Worm (Caenorhabditis elegans) whole organism, mixed stage, embryonic: Measurements from ENCODE around the gene H20E11.1.

ENCODE experiments used
- M03D4.4 ChIP-seq: sonication (generic microtip); optimal IDR thresholded peaks from 2 replicates; lab custom pipeline; 2017; ENCODE audit warnings: mild to moderate bottlenecking, missing genetic modification characterization, missing compliant biosample characterization
- bed-3 ChIP-seq: fragments of 200-800 bp; sonication (Bioruptor generic); optimal IDR thresholded peaks from 3 replicates; lab custom pipeline; 2018; ENCODE audit warnings: mild to moderate bottlenecking, missing genetic modification characterization, moderate library complexity, missing compliant biosample characterization
- ceh-39 ChIP-seq: fragments of 150-350 bp; optimal IDR thresholded peaks from 2 replicates; lab custom pipeline; 2014; ENCODE audit warnings: missing biosample characterization, missing genetic modification characterization
- ceh-43 ChIP-seq: fragments of 200-800 bp; sonication (Bioruptor generic); optimal IDR thresholded peaks from 2 replicates; lab custom pipeline; 2018; ENCODE audit warnings: mild to moderate bottlenecking, missing genetic modification characterization, moderate library complexity, missing compliant biosample characterization
- ces-1 ChIP-seq: fragments of 150-350 bp; optimal IDR thresholded peaks from 2 replicates; lab custom pipeline; 2014; ENCODE audit warnings: missing biosample characterization, missing genetic modification reagents, missing genetic modification characterization
- cnd-1 ChIP-seq: fragments of 200-800 bp; sonication (Bioruptor generic); optimal IDR thresholded peaks from 2 replicates; lab custom pipeline; 2018; ENCODE audit warnings: mild to moderate bottlenecking, missing genetic modification characterization, missing compliant biosample characterization
- drap-1 ChIP-seq: fragments of 200-800 bp; sonication (Bioruptor generic); optimal IDR thresholded peaks from 3 replicates; lab custom pipeline; 2018; ENCODE audit warnings: mild to moderate bottlenecking, missing genetic modification characterization, missing compliant biosample characterization
- elt-1 ChIP-seq: sonication (generic microtip); optimal IDR thresholded peaks from 2 replicates; lab custom pipeline; 2017; ENCODE audit warnings: missing genetic modification characterization, mild to moderate bottlenecking, missing compliant biosample characterization, antibody characterized with exemption, moderate library complexity, borderline replicate concordance; ENCODE audit not compliant: insufficient read depth
- elt-3 ChIP-seq: fragments of 150-350 bp; optimal IDR thresholded peaks from 2 replicates; lab custom pipeline; 2014; ENCODE audit warnings: missing biosample characterization, missing genetic modification characterization
- flh-1 ChIP-seq: fragments of 200-800 bp; sonication (Bioruptor generic); optimal IDR thresholded peaks from 2 replicates; lab custom pipeline; 2018; ENCODE audit warnings: mild to moderate bottlenecking, missing genetic modification characterization, moderate library complexity, missing compliant biosample characterization
- ham-2 ChIP-seq: fragments of 200-800 bp; sonication (Bioruptor generic); optimal IDR thresholded peaks from 2 replicates; lab custom pipeline; 2018; ENCODE audit warnings: mild to moderate bottlenecking, missing genetic modification characterization, missing compliant biosample characterization
- hlh-1 ChIP-seq: fragments of 150-350 bp; optimal IDR thresholded peaks from 2 replicates; lab custom pipeline; 2014; ENCODE audit warnings: missing biosample characterization, missing genetic modification reagents, missing genetic modification characterization
- lin-13 ChIP-seq: fragments of 150-350 bp; optimal IDR thresholded peaks from 2 replicates; lab custom pipeline; 2014; ENCODE audit warnings: missing biosample characterization, missing genetic modification characterization
- lin-32 ChIP-seq: fragments of 200-800 bp; sonication (Bioruptor generic); optimal IDR thresholded peaks from 2 replicates; lab custom pipeline; 2018; ENCODE audit warnings: mild to moderate bottlenecking, missing genetic modification characterization, missing compliant biosample characterization
- mab-5 ChIP-seq: fragments of 150-350 bp; optimal IDR thresholded peaks from 2 replicates; lab custom pipeline; 2014; ENCODE audit warnings: missing biosample characterization, missing genetic modification characterization
- mep-1 ChIP-seq: fragments of 150-350 bp; optimal IDR thresholded peaks from 2 replicates; lab custom pipeline; 2017; ENCODE audit warnings: missing biosample characterization, missing genetic modification reagents, missing genetic modification characterization, inconsistent platforms
- mls-2 ChIP-seq: sonication (generic microtip); optimal IDR thresholded peaks from 2 replicates; lab custom pipeline; 2016; ENCODE audit warnings: mild to moderate bottlenecking, missing genetic modification characterization, moderate library complexity, missing compliant biosample characterization
- nhr-12 ChIP-seq: fragments of 150-350 bp; optimal IDR thresholded peaks from 2 replicates; lab custom pipeline; 2014; ENCODE audit warnings: missing biosample characterization, missing genetic modification characterization
- nhr-2 ChIP-seq: fragments of 150-350 bp; optimal IDR thresholded peaks from 2 replicates; lab custom pipeline; 2014; ENCODE audit warnings: missing biosample characterization, missing genetic modification characterization
- nhr-237 ChIP-seq: fragments of 150-350 bp; optimal IDR thresholded peaks from 2 replicates; lab custom pipeline; 2014; ENCODE audit warnings: missing biosample characterization, missing genetic modification characterization
- nhr-28 ChIP-seq: fragments of 150-350 bp; optimal IDR thresholded peaks from 2 replicates; lab custom pipeline; 2014; ENCODE audit warnings: missing biosample characterization, missing genetic modification characterization
- pha-4 ChIP-seq: fragments of 150-350 bp; optimal IDR thresholded peaks from 2 replicates; lab custom pipeline; 2018; ENCODE audit warnings: missing biosample characterization, missing genetic modification reagents, missing genetic modification characterization
- sem-2 ChIP-seq: fragments of 200-800 bp; sonication (Bioruptor generic); optimal IDR thresholded peaks from 2 replicates; lab custom pipeline; 2018; ENCODE audit warnings: mild to moderate bottlenecking, missing genetic modification characterization, missing compliant biosample characterization
- snpc-4 ChIP-seq: fragments of 150-350 bp; optimal IDR thresholded peaks from 2 replicates; lab custom pipeline; 2014; ENCODE audit warnings: missing biosample characterization, missing genetic modification characterization
- sptf-1 ChIP-seq: sonication (generic microtip); optimal IDR thresholded peaks from 2 replicates; lab custom pipeline; 2017; ENCODE audit warnings: mild to moderate bottlenecking, missing genetic modification characterization, moderate library complexity, missing compliant biosample characterization
- tbx-8 ChIP-seq: fragments of 200-800 bp; sonication (Bioruptor generic); optimal IDR thresholded peaks from 2 replicates; lab custom pipeline; 2018; ENCODE audit warnings: mild to moderate bottlenecking, missing genetic modification characterization, moderate library complexity, missing compliant biosample characterization
- unc-120 ChIP-seq: sonication (generic microtip); optimal IDR thresholded peaks from 2 replicates; lab custom pipeline; 2017; ENCODE audit warnings: missing genetic modification characterization, missing compliant biosample characterization; ENCODE audit not compliant: poor library complexity, severe bottlenecking
- unc-39 ChIP-seq: fragments of 150-350 bp; optimal IDR thresholded peaks from 2 replicates; lab custom pipeline; 2014; ENCODE audit warnings: missing biosample characterization, missing genetic modification characterization
- unc-62 ChIP-seq: fragments of 150-350 bp; optimal IDR thresholded peaks from 2 replicates; lab custom pipeline; 2014; ENCODE audit warnings: missing biosample characterization, missing genetic modification reagents, missing genetic modification characterization
- zip-8 ChIP-seq: fragments of 150-350 bp; optimal IDR thresholded peaks from 2 replicates; lab custom pipeline; 2014; ENCODE audit warnings: missing biosample characterization, missing genetic modification characterization
- ztf-11 ChIP-seq: fragments of 150-350 bp; optimal IDR thresholded peaks from 2 replicates; lab custom pipeline; 2014; ENCODE audit warnings: missing biosample characterization, missing genetic modification characterization

H20E11.1 gene

DNA sequence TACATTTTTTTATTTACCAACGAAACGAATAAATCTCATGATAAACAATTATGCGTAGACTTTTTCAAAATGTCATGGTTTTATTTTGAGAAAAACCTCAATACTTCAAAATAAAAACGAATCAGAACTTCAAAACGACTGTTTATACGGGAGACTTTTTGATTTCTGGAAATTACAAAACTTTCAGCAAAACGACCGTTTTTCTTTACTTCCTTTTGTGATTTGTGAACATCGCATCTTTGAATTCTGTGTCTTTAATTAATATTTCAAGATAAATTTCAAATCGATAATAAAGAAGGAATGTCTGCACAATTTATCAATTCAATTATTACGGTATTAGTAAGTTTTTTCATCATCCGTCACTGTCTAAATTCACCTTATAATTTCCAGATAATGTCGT, 37.8 kb downstream of the H20E11.1 start, which contains the start of gene srx-20:
Gene srx-20, plus strand, starts transcription at position 301 of the 400 bp plus-strand sequence.
- TF ChIP-seq elt-3 (tag; lab: Kevin White, UChicago) (no peak), ces-1 (no peak), nhr-237 (no peak), drap-1 (GFP tag; lab: Kevin White, UChicago) (no peak), unc-39 (tag; lab: Kevin White, UChicago) (no peak), tbx-8 (GFP tag; lab: Kevin White, UChicago) (no peak), mls-2 (tag; lab: Kevin White, UChicago) (no peak), unc-62 (GFP tag; lab: Kevin White, UChicago) (no peak), mep-1 (no peak), lin-32 (no peak), hlh-1 (tag; lab: Kevin White, UChicago) (no peak), nhr-28 (tag; lab: Kevin White, UChicago) (no peak), bed-3 (GFP tag; lab: Kevin White, UChicago) (no peak), sptf-1 (tag; lab: Kevin White, UChicago) (no peak), lin-13 (tag; lab: Kevin White, UChicago) (no peak), snpc-4 (tag; lab: Kevin White, UChicago) (no peak), elt-1 (tag; lab: Kevin White, UChicago) (no peak), unc-120 (tag; lab: Kevin White, UChicago) (no peak), ztf-11 (no peak), zip-8 (no peak)

DNA sequence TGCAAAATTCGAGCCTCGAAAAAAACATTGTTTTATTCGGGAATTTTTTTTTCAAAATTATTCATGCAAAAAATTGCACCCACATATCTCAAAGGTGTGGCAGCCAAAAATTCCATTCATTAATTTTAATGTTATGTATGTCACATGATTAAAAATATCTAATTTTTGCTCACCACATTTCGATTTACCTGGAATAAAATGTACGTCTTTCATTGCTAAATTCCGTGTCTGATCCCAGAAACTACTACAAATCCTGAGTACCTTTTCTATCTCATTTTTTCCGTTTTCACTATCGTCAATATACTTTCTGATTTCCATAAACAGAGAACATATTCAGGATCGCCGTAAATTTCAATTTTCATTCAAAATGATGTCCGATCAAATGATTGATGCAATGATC, 43.0 kb downstream of the H20E11.1 start, which contains the start of gene srx-19:
Gene srx-19, plus strand, starts transcription at position 301 of the 400 bp plus-strand sequence.
- TF ChIP-seq mab-5 (tag; lab: Kevin White, UChicago) (no peak), nhr-2 (tag; lab: Kevin White, UChicago) (no peak), M03D4.4 (tag; lab: Kevin White, UChicago) (no peak), ham-2 (no peak), ceh-39 (tag; lab: Kevin White, UChicago) (no peak), pha-4 (no peak), nhr-28 (tag; lab: Kevin White, UChicago) (no peak), lin-13 (tag; lab: Kevin White, UChicago) (no peak), nhr-12 (tag; lab: Kevin White, UChicago) (no peak)

- peak; percentile 23 for TF ChIP-seq cnd-1 (tag; lab: Kevin White, UChicago)
- TF ChIP-seq ham-2, result no peak
Observed at ce11 chrIV:6878912-6879554, 49.1 kb downstream of the H20E11.1 start.

- TF ChIP-seq flh-1 (no peak), cnd-1 (tag; lab: Kevin White, UChicago) (no peak), unc-39 (tag; lab: Kevin White, UChicago) (no peak), ces-1 (no peak), sem-2 (no peak), ceh-43 (GFP tag; lab: Kevin White, UChicago) (no peak), nhr-2 (tag; lab: Kevin White, UChicago) (no peak), M03D4.4 (tag; lab: Kevin White, UChicago) (no peak)
Observed at ce11 chrIV:6879666-6880210, 49.8 kb downstream of the H20E11.1 start.

DNA sequence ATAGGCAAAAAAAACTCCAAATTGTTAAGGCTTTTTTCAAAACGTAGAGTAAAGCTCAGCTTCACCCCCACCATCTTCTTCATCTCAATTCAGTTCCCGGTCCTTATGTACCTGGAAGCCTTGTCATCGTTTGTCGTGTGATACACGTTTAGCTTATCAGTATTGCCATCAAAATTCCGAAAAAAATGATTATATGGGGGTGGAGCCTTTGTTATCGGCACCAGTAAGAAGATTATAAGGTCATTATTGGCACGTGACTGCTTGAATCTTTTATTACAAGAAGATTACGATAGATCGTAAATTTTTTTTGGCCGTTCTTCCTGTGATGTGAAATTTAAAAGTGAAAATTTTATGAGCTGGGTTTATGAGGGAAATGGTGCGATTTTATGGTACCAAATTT, 50.5 kb downstream of the H20E11.1 start:
- TF ChIP-seq elt-1 (tag; lab: Kevin White, UChicago), result no peak
- TF ChIP-seq ces-1, result no peak
- TF ChIP-seq cnd-1 (tag; lab: Kevin White, UChicago), result no peak
- no peak for TF ChIP-seq ceh-43 (GFP tag; lab: Kevin White, UChicago)
